Worm (Caenorhabditis elegans): Measurements from ENCODE around the gene C01C10.2.

- no peak for TF ChIP-seq blmp-1 (tag; optimal IDR thresholded peaks at IDR 0.05; ENCODE audit: insufficient read depth)
- TF ChIP-seq elt-3 (tag; optimal IDR thresholded peaks at IDR 0.05): no peak
- TF ChIP-seq ceh-82 (tag; optimal IDR thresholded peaks at IDR 0.05): no peak
- no peak for TF ChIP-seq lsy-2 (tag; optimal IDR thresholded peaks at IDR 0.05)
- TF ChIP-seq lin-13 (GFP tag; optimal IDR thresholded peaks at IDR 0.05): no peak
- no peak for TF ChIP-seq unc-55 (GFP tag; optimal IDR thresholded peaks at IDR 0.05)
- no peak for TF ChIP-seq nhr-6 (tag; optimal IDR thresholded peaks at IDR 0.05)
- TF ChIP-seq nhr-237 (tag; optimal IDR thresholded peaks at IDR 0.05): no peak
- TF ChIP-seq mab-5 (tag; optimal IDR thresholded peaks at IDR 0.05): no peak
- TF ChIP-seq skn-1 (tag; optimal IDR thresholded peaks at IDR 0.05): no peak
- TF ChIP-seq C34F6.9 (tag; optimal IDR thresholded peaks at IDR 0.05): no peak
- TF ChIP-seq mdl-1 (tag; optimal IDR thresholded peaks at IDR 0.05): no peak
Observed at ce11 chrX:7478948-7479347, 41.0 kb upstream of the C01C10.2 start, which contains the start of gene mek-1.
